Fruit fly (Drosophila melanogaster) whole organism, wandering third instar larva: ENCODE results near the gene CG13405.

Experiments
- Abd-B ChIP-seq: fragments of >200 bp; optimal IDR thresholded peaks from 2 replicates; lab custom pipeline; 2017; ENCODE audit warnings: missing biosample characterization, missing genetic modification characterization
- CG32264 ChIP-seq: fragments of 200-800 bp; sonication (Bioruptor generic); optimal IDR thresholded peaks from 2 replicates; lab custom pipeline; 2016; ENCODE audit warnings: missing biosample characterization, missing genetic modification characterization
- CG9705 ChIP-seq: fragments of 200-800 bp; sonication (Bioruptor generic); optimal IDR thresholded peaks from 2 replicates; lab custom pipeline; 2018; ENCODE audit warnings: missing biosample characterization, mild to moderate bottlenecking, missing genetic modification characterization
- CrebA ChIP-seq: fragments of 200-800 bp; sonication (Bioruptor generic); optimal IDR thresholded peaks from 2 replicates; lab custom pipeline; 2016; ENCODE audit warnings: missing biosample characterization, mild to moderate bottlenecking, missing genetic modification characterization, borderline replicate concordance
- Dfd ChIP-seq: fragments of >200 bp; optimal IDR thresholded peaks from 2 replicates; lab custom pipeline; 2017; ENCODE audit warnings: missing biosample characterization, missing genetic modification characterization
- Dif ChIP-seq: fragments of 200-275, 200-300 bp; sonication (Bioruptor generic); optimal IDR thresholded peaks from 2 replicates; lab custom pipeline; 2018; ENCODE audit warnings: missing biosample characterization, missing genetic modification characterization; ENCODE audit not compliant: partially characterized antibody
- GATAd ChIP-seq: sonication (Bioruptor generic); optimal IDR thresholded peaks from 2 replicates; lab custom pipeline; 2016; ENCODE audit warnings: missing biosample characterization, missing genetic modification characterization
- HLH106 ChIP-seq: fragments of 200-800 bp; optimal IDR thresholded peaks from 3 replicates; lab custom pipeline; 2019; ENCODE audit warnings: missing biosample characterization, mild to moderate bottlenecking, missing genetic modification characterization, moderate library complexity
- Hnf4 ChIP-seq: fragments of 200-800 bp; sonication (Bioruptor generic); optimal IDR thresholded peaks from 2 replicates; lab custom pipeline; 2016; ENCODE audit warnings: missing biosample characterization, mild to moderate bottlenecking, missing genetic modification characterization
- Hr83 ChIP-seq: fragments of 200-300 bp; sonication (Bioruptor generic); optimal IDR thresholded peaks from 2 replicates; lab custom pipeline; 2016; ENCODE audit warnings: missing biosample characterization, mild to moderate bottlenecking, missing genetic modification characterization, moderate library complexity; ENCODE audit not compliant: poor library complexity, severe bottlenecking
- Jra ChIP-seq: sonication (Bioruptor generic); optimal IDR thresholded peaks from 2 replicates; lab custom pipeline; 2016; ENCODE audit warnings: missing biosample characterization, missing genetic modification characterization
- Mio ChIP-seq: sonication (Bioruptor generic); optimal IDR thresholded peaks from 2 replicates; lab custom pipeline; 2016; ENCODE audit warnings: missing biosample characterization, missing genetic modification characterization
- Myc ChIP-seq: fragments of >200 bp; optimal IDR thresholded peaks from 2 replicates; lab custom pipeline; 2017
- N ChIP-seq: fragments of >200 bp; optimal IDR thresholded peaks from 2 replicates; lab custom pipeline; 2018; ENCODE audit warnings: missing biosample characterization, missing external identifiers, missing genetic modification characterization
- OdsH ChIP-seq: fragments of 200-800 bp; sonication (Bioruptor generic); optimal IDR thresholded peaks from 2 replicates; lab custom pipeline; 2016; ENCODE audit warnings: missing biosample characterization, mild to moderate bottlenecking, missing genetic modification characterization
- Rel ChIP-seq, 2 experiments: fragments of 200-800 bp; sonication (Bioruptor generic) in 1 of 2; optimal IDR thresholded peaks; 2 replicates in 1 of 2; 3 replicates in 1 of 2; lab custom pipeline; 2016 to 2019; ENCODE audit warnings: mild to moderate bottlenecking in 2 of 2, missing biosample characterization in 2 of 2, missing genetic modification characterization in 2 of 2, moderate library complexity in 1 of 2
- Sp1 ChIP-seq: fragments of 200-800 bp; sonication (Bioruptor generic); optimal IDR thresholded peaks from 3 replicates; lab custom pipeline; 2019; ENCODE audit warnings: missing biosample characterization, mild to moderate bottlenecking, missing genetic modification characterization, moderate library complexity
- Vsx2 ChIP-seq: fragments of 200-300, 225-300 bp; sonication (Bioruptor generic); optimal IDR thresholded peaks from 2 replicates; lab custom pipeline; 2018; ENCODE audit warnings: missing biosample characterization, missing genetic modification characterization; ENCODE audit not compliant: partially characterized antibody
- br ChIP-seq: fragments of 200-800 bp; sonication (Bioruptor generic); optimal IDR thresholded peaks from 2 replicates; lab custom pipeline; 2016; ENCODE audit warnings: missing biosample characterization, missing genetic modification characterization
- brk ChIP-seq: fragments of 200-800 bp; sonication (Bioruptor generic); optimal IDR thresholded peaks from 2 replicates; lab custom pipeline; 2016; ENCODE audit warnings: missing biosample characterization, mild to moderate bottlenecking, missing genetic modification characterization
- dsf ChIP-seq: sonication (Bioruptor generic); optimal IDR thresholded peaks from 2 replicates; lab custom pipeline; 2016; ENCODE audit warnings: missing biosample characterization, missing genetic modification characterization, borderline replicate concordance
- ey ChIP-seq: fragments of 200-800 bp; sonication (Bioruptor generic); optimal IDR thresholded peaks from 2 replicates; lab custom pipeline; 2016; ENCODE audit warnings: missing biosample characterization, missing genetic modification characterization
- foxo ChIP-seq, 2 experiments: fragments of 200-800 bp; sonication (Bioruptor generic); optimal IDR thresholded peaks; 2 replicates in 1 of 2; 3 replicates in 1 of 2; lab custom pipeline; 2016 to 2017; ENCODE audit warnings: missing biosample characterization in 2 of 2, missing genetic modification characterization in 2 of 2
- h ChIP-seq: fragments of 200-800 bp; sonication (Bioruptor generic); optimal IDR thresholded peaks from 3 replicates; lab custom pipeline; 2016; ENCODE audit warnings: missing biosample characterization, mild to moderate bottlenecking, missing genetic modification characterization
- jim ChIP-seq: fragments of 175-275, 200-325 bp; sonication (Bioruptor generic); optimal IDR thresholded peaks from 2 replicates; lab custom pipeline; 2016; ENCODE audit warnings: missing biosample characterization, mild to moderate bottlenecking, missing genetic modification characterization
- lola ChIP-seq: fragments of >200 bp; optimal IDR thresholded peaks from 2 replicates; lab custom pipeline; 2017; ENCODE audit warnings: missing biosample characterization, missing genetic modification characterization
- pan ChIP-seq: fragments of >200 bp; optimal IDR thresholded peaks from 2 replicates; lab custom pipeline; 2017
- psq ChIP-seq: fragments of 200-800 bp; sonication (Bioruptor generic); optimal IDR thresholded peaks from 3 replicates; lab custom pipeline; 2017; ENCODE audit warnings: missing biosample characterization, mild to moderate bottlenecking, missing genetic modification characterization, moderate library complexity
- rgr ChIP-seq: fragments of 200-800 bp; sonication (Bioruptor generic); optimal IDR thresholded peaks from 3 replicates; lab custom pipeline; 2016; ENCODE audit warnings: missing biosample characterization, mild to moderate bottlenecking, missing genetic modification characterization
- sage ChIP-seq: fragments of 200-800 bp; sonication (Bioruptor generic); optimal IDR thresholded peaks from 2 replicates; lab custom pipeline; 2016; ENCODE audit warnings: missing biosample characterization, mild to moderate bottlenecking, missing genetic modification characterization
- sv ChIP-seq: fragments of 200-800 bp; sonication (Bioruptor generic); optimal IDR thresholded peaks from 3 replicates; lab custom pipeline; 2016; ENCODE audit warnings: missing biosample characterization, missing genetic modification characterization
- tai ChIP-seq: sonication (Bioruptor generic); optimal IDR thresholded peaks from 2 replicates; lab custom pipeline; 2016; ENCODE audit warnings: missing biosample characterization, missing genetic modification characterization
- usp ChIP-seq: fragments of >200 bp; optimal IDR thresholded peaks from 2 replicates; lab custom pipeline; 2017; ENCODE audit warnings: missing biosample characterization, missing genetic modification characterization
- woc ChIP-seq: sonication (Bioruptor generic); optimal IDR thresholded peaks from 2 replicates; lab custom pipeline; 2016; ENCODE audit warnings: missing biosample characterization, mild to moderate bottlenecking, missing genetic modification characterization

The CG13405 gene

dm6 chr3L:104076-104475 lies 28.9 kb upstream of the CG13405 start:
- no peak for TF ChIP-seq CG9705 (GFP tag; lab: Kevin White, UChicago)
- TF ChIP-seq dsf (GFP tag; lab: Kevin White, UChicago) = no peak
- TF ChIP-seq rgr (GFP tag; lab: Kevin White, UChicago) = no peak
- TF ChIP-seq OdsH (GFP tag; lab: Kevin White, UChicago) = no peak
- no peak for TF ChIP-seq usp (GFP tag; lab: Kevin White, UChicago)

dm6 chr3L:98275-98674 lies 23.1 kb upstream of the CG13405 start, which contains the start of gene CG12483:
CG12483 (minus strand) TSS chr3L:98375.
- no peak for TF ChIP-seq Jra (GFP tag; lab: Kevin White, UChicago)
- no peak for TF ChIP-seq jim (GFP tag; lab: Kevin White, UChicago)
- no peak for TF ChIP-seq brk (GFP tag; lab: Kevin White, UChicago)
- TF ChIP-seq, all 38 proteins: peak for 0

- no peak for TF ChIP-seq GATAd (GFP tag; lab: Kevin White, UChicago)
- peak; percentile 95 for TF ChIP-seq Dfd (GFP tag; lab: Kevin White, UChicago)
Measured at dm6 chr3L:97823-98222, 22.7 kb upstream of the CG13405 start.

- peak; percentile 15 for TF ChIP-seq tai (GFP tag; lab: Kevin White, UChicago)
- TF ChIP-seq h (GFP tag; lab: Kevin White, UChicago) = peak; percentile 30
- peak; percentile 32 for TF ChIP-seq brk (GFP tag; lab: Kevin White, UChicago)
- no peak for TF ChIP-seq Myc (lab: Kevin White, UChicago)
- no peak for TF ChIP-seq usp (GFP tag; lab: Kevin White, UChicago)
- TF ChIP-seq Rel (GFP tag; optimal IDR thresholded peaks at IDR 0.05; lab: Kevin White, UChicago) = no peak
- peak; percentile 29 for TF ChIP-seq Rel (tag; optimal IDR thresholded peaks at IDR 0.05; lab: Kevin White, UChicago)
- TF ChIP-seq lola (GFP tag; lab: Kevin White, UChicago) = no peak
Measured at dm6 chr3L:95425-96139, 20.4 kb upstream of the CG13405 start.

dm6 chr3L:94866-95265 lies 19.7 kb upstream of the CG13405 start:
- TF ChIP-seq rgr (GFP tag; lab: Kevin White, UChicago) = no peak
- no peak for TF ChIP-seq HLH106 (tag; lab: Kevin White, UChicago)
- no peak for TF ChIP-seq foxo (GFP tag; optimal IDR thresholded peaks at IDR 0.05; lab: Kevin White, UChicago)
- no peak for TF ChIP-seq Mio (GFP tag; lab: Kevin White, UChicago)
- TF ChIP-seq brk (GFP tag; lab: Kevin White, UChicago) = no peak
- TF ChIP-seq CG32264 = no peak
- no peak for TF ChIP-seq Abd-B (GFP tag; lab: Kevin White, UChicago)
- no peak for TF ChIP-seq usp (GFP tag; lab: Kevin White, UChicago)
- TF ChIP-seq psq (GFP tag; lab: Kevin White, UChicago) = no peak
- no peak for TF ChIP-seq Rel (GFP tag; optimal IDR thresholded peaks at IDR 0.05; lab: Kevin White, UChicago)
- TF ChIP-seq Rel (tag; optimal IDR thresholded peaks at IDR 0.05; lab: Kevin White, UChicago) = no peak
- TF ChIP-seq sage = no peak
- no peak for TF ChIP-seq Dfd (GFP tag; lab: Kevin White, UChicago)
- TF ChIP-seq tai (GFP tag; lab: Kevin White, UChicago) = no peak
- no peak for TF ChIP-seq Myc (lab: Kevin White, UChicago)

dm6 chr3L:94062-94461 lies 18.9 kb upstream of the CG13405 start:
- no peak for TF ChIP-seq usp (GFP tag; lab: Kevin White, UChicago)
- TF ChIP-seq h (GFP tag; lab: Kevin White, UChicago) = peak; percentile 49
- TF ChIP-seq br = no peak
- TF ChIP-seq Myc (lab: Kevin White, UChicago) = no peak
- peak; percentile 18 for TF ChIP-seq CG32264
- no peak for TF ChIP-seq Rel (GFP tag; optimal IDR thresholded peaks at IDR 0.05; lab: Kevin White, UChicago)
- TF ChIP-seq Rel (tag; optimal IDR thresholded peaks at IDR 0.05; lab: Kevin White, UChicago) = no peak
- TF ChIP-seq Vsx2 (GFP tag; lab: Kevin White, UChicago) = no peak
- TF ChIP-seq rgr (GFP tag; lab: Kevin White, UChicago) = peak; percentile 28
- TF ChIP-seq GATAd (GFP tag; lab: Kevin White, UChicago) = no peak
- TF ChIP-seq dsf (GFP tag; lab: Kevin White, UChicago) = no peak
- no peak for TF ChIP-seq N
- TF ChIP-seq tai (GFP tag; lab: Kevin White, UChicago) = no peak
- TF ChIP-seq CrebA (GFP tag; lab: Kevin White, UChicago) = no peak
- TF ChIP-seq Mio (GFP tag; lab: Kevin White, UChicago) = no peak
- TF ChIP-seq sv (GFP tag; lab: Kevin White, UChicago) = peak; percentile 24
- TF ChIP-seq Dif = no peak
- no peak for TF ChIP-seq Sp1 (GFP tag; lab: Kevin White, UChicago)
- peak; percentile 12 for TF ChIP-seq OdsH (GFP tag; lab: Kevin White, UChicago)
- peak; percentile 13 for TF ChIP-seq HLH106 (tag; lab: Kevin White, UChicago)
- TF ChIP-seq lola (GFP tag; lab: Kevin White, UChicago) = no peak
- TF ChIP-seq ey (GFP tag; lab: Kevin White, UChicago) = peak; percentile 39
- no peak for TF ChIP-seq CG9705 (GFP tag; lab: Kevin White, UChicago)
- no peak for TF ChIP-seq jim (GFP tag; lab: Kevin White, UChicago)
- no peak for TF ChIP-seq Hr83 (GFP tag; lab: Kevin White, UChicago)
- no peak for TF ChIP-seq woc (GFP tag; lab: Kevin White, UChicago)
- no peak for TF ChIP-seq brk (GFP tag; lab: Kevin White, UChicago)
- no peak for TF ChIP-seq sage
- no peak for TF ChIP-seq Abd-B (GFP tag; lab: Kevin White, UChicago)
- TF ChIP-seq Hnf4 (GFP tag; lab: Kevin White, UChicago) = no peak
- no peak for TF ChIP-seq pan (lab: Kevin White, UChicago)
